Worm (Caenorhabditis elegans) whole organism, L3 larva: ENCODE results near the gene ZK673.1.

Source experiments
- R02D3.7 ChIP-seq: fragments of 150-350 bp; optimal IDR thresholded peaks from 2 replicates; lab custom pipeline; 2014; ENCODE audit warnings: missing biosample characterization, missing genetic modification characterization
- ZK546.5 ChIP-seq: sonication (generic microtip); optimal IDR thresholded peaks from 2 replicates; lab custom pipeline; 2017; ENCODE audit warnings: missing biosample characterization, missing genetic modification characterization
- aly-2 ChIP-seq: fragments of 150-350 bp; optimal IDR thresholded peaks from 2 replicates; lab custom pipeline; 2014; ENCODE audit warnings: missing biosample characterization, missing genetic modification characterization
- ama-1 ChIP-seq: fragments of 150-350 bp; optimal IDR thresholded peaks from 2 replicates; lab custom pipeline; 2018
- ceh-16 ChIP-seq: sonication (generic microtip); optimal IDR thresholded peaks from 2 replicates; lab custom pipeline; 2017; ENCODE audit warnings: missing biosample characterization, missing genetic modification characterization
- ceh-28 ChIP-seq: fragments of 150-350 bp; optimal IDR thresholded peaks from 2 replicates; lab custom pipeline; 2014; ENCODE audit warnings: missing biosample characterization, missing genetic modification reagents, missing genetic modification characterization
- ceh-9 ChIP-seq: sonication (generic microtip); optimal IDR thresholded peaks from 2 replicates; lab custom pipeline; 2018; ENCODE audit warnings: missing biosample characterization, missing genetic modification characterization
- egl-27 ChIP-seq: sonication (generic microtip); optimal IDR thresholded peaks from 4 replicates; lab custom pipeline; 2017; ENCODE audit warnings: missing biosample characterization, missing genetic modification reagents, missing genetic modification characterization
- egl-5 ChIP-seq: fragments of 150-350 bp; optimal IDR thresholded peaks from 2 replicates; lab custom pipeline; 2017; ENCODE audit warnings: missing biosample characterization, missing genetic modification reagents, missing genetic modification characterization, inconsistent platforms
- elt-1 ChIP-seq: fragments of 150-350 bp; optimal IDR thresholded peaks from 2 replicates; lab custom pipeline; 2014; ENCODE audit warnings: missing biosample characterization, missing genetic modification characterization
- elt-2 ChIP-seq: sonication (generic microtip); optimal IDR thresholded peaks from 2 replicates; lab custom pipeline; 2016; ENCODE audit warnings: missing genetic modification reagents, mild to moderate bottlenecking, missing genetic modification characterization, missing compliant biosample characterization
- elt-3 ChIP-seq, 3 experiments: fragments of 150-350 bp in 1 of 3; sonication (generic microtip) in 2 of 3; optimal IDR thresholded peaks; 2 replicates in 2 of 3; 4 replicates in 1 of 3; lab custom pipeline; 2014 to 2017; ENCODE audit warnings: missing biosample characterization in 3 of 3, missing genetic modification characterization in 3 of 3
- eor-1 ChIP-seq, 2 experiments: fragments of 150-350 bp; optimal IDR thresholded peaks; 2 replicates each; lab custom pipeline; 2014 to 2018; ENCODE audit warnings: missing biosample characterization in 2 of 2, missing genetic modification characterization in 2 of 2
- fkh-10 ChIP-seq: sonication (generic microtip); optimal IDR thresholded peaks from 2 replicates; lab custom pipeline; 2017; ENCODE audit warnings: missing biosample characterization, missing genetic modification reagents, missing genetic modification characterization
- fkh-2 ChIP-seq: fragments of 150-350 bp; optimal IDR thresholded peaks from 2 replicates; lab custom pipeline; 2014; ENCODE audit warnings: missing biosample characterization, missing genetic modification reagents, missing genetic modification characterization
- fos-1 ChIP-seq: fragments of 150-350 bp; optimal IDR thresholded peaks from 2 replicates; lab custom pipeline; 2014; ENCODE audit warnings: missing biosample characterization, missing genetic modification characterization
- hmg-11 ChIP-seq: sonication (generic microtip); optimal IDR thresholded peaks from 2 replicates; lab custom pipeline; 2016; ENCODE audit warnings: missing genetic modification characterization, missing compliant biosample characterization
- lin-15B ChIP-seq: fragments of 150-350 bp; optimal IDR thresholded peaks from 2 replicates; lab custom pipeline; 2014; ENCODE audit warnings: missing biosample characterization, missing genetic modification characterization
- lin-39 ChIP-seq: fragments of 150-350 bp; optimal IDR thresholded peaks from 2 replicates; lab custom pipeline; 2018; ENCODE audit warnings: missing biosample characterization, missing genetic modification reagents, missing genetic modification characterization
- lsy-12 ChIP-seq: sonication (generic microtip); optimal IDR thresholded peaks from 2 replicates; lab custom pipeline; 2016; ENCODE audit warnings: mild to moderate bottlenecking, missing genetic modification characterization, missing compliant biosample characterization
- mdl-1 ChIP-seq: fragments of 150-350 bp; optimal IDR thresholded peaks from 2 replicates; lab custom pipeline; 2014; ENCODE audit warnings: missing biosample characterization, missing genetic modification characterization
- mml-1 ChIP-seq: fragments of 150-350 bp; sonication (generic microtip); optimal IDR thresholded peaks from 3 replicates; lab custom pipeline; 2014; ENCODE audit warnings: missing biosample characterization, missing genetic modification characterization
- nfya-1 ChIP-seq: sonication (generic microtip); optimal IDR thresholded peaks from 2 replicates; lab custom pipeline; 2017; ENCODE audit warnings: missing genetic modification characterization, mild to moderate bottlenecking, missing compliant biosample characterization, antibody characterized with exemption, moderate library complexity; ENCODE audit not compliant: insufficient read depth
- nhr-11 ChIP-seq: fragments of 150-350 bp; optimal IDR thresholded peaks from 2 replicates; lab custom pipeline; 2014; ENCODE audit warnings: missing biosample characterization, missing genetic modification characterization
- nhr-12 ChIP-seq: fragments of 150-350 bp; optimal IDR thresholded peaks from 2 replicates; lab custom pipeline; 2014; ENCODE audit warnings: missing biosample characterization, missing genetic modification characterization
- nhr-23 ChIP-seq: fragments of 150-350 bp; optimal IDR thresholded peaks from 2 replicates; lab custom pipeline; 2014; ENCODE audit warnings: missing biosample characterization, missing genetic modification reagents, missing genetic modification characterization
- nhr-25 ChIP-seq: sonication (generic microtip); optimal IDR thresholded peaks from 2 replicates; lab custom pipeline; 2017; ENCODE audit warnings: missing biosample characterization, missing genetic modification characterization
- nhr-28 ChIP-seq: fragments of 150-350 bp; optimal IDR thresholded peaks from 2 replicates; lab custom pipeline; 2014; ENCODE audit warnings: missing biosample characterization, missing genetic modification characterization
- nhr-43 ChIP-seq: sonication (generic microtip); optimal IDR thresholded peaks from 2 replicates; lab custom pipeline; 2016; ENCODE audit warnings: mild to moderate bottlenecking, missing genetic modification characterization, missing compliant biosample characterization; ENCODE audit not compliant: poor library complexity, severe bottlenecking
- nhr-67 ChIP-seq: fragments of 150-350 bp; optimal IDR thresholded peaks from 2 replicates; lab custom pipeline; 2014; ENCODE audit warnings: missing biosample characterization, missing genetic modification characterization
- nhr-76 ChIP-seq: fragments of 150-350 bp; sonication (generic microtip); optimal IDR thresholded peaks from 5 replicates; lab custom pipeline; 2014; ENCODE audit warnings: missing biosample characterization, missing genetic modification characterization
- nhr-77 ChIP-seq: fragments of 150-350 bp; optimal IDR thresholded peaks from 2 replicates; lab custom pipeline; 2014; ENCODE audit warnings: missing biosample characterization, missing genetic modification characterization
- pha-4 ChIP-seq: fragments of 150-350 bp; optimal IDR thresholded peaks from 2 replicates; lab custom pipeline; 2014; ENCODE audit warnings: missing biosample characterization, missing genetic modification reagents, missing genetic modification characterization
- pqm-1 ChIP-seq: fragments of 150-350 bp; optimal IDR thresholded peaks from 2 replicates; lab custom pipeline; 2017; ENCODE audit warnings: missing biosample characterization, missing genetic modification characterization, inconsistent platforms
- sea-2 ChIP-seq: fragments of 150-350 bp; sonication (generic microtip); optimal IDR thresholded peaks from 4 replicates; lab custom pipeline; 2014; ENCODE audit warnings: missing biosample characterization, missing genetic modification reagents, missing genetic modification characterization
- skn-1 ChIP-seq: fragments of 150-350 bp; optimal IDR thresholded peaks from 2 replicates; lab custom pipeline; 2014; ENCODE audit warnings: missing biosample characterization, missing genetic modification characterization
- snpc-4 ChIP-seq: fragments of 150-350 bp; optimal IDR thresholded peaks from 2 replicates; lab custom pipeline; 2014; ENCODE audit warnings: missing biosample characterization, missing genetic modification characterization
- tbx-2 ChIP-seq: sonication (generic microtip); optimal IDR thresholded peaks from 2 replicates; lab custom pipeline; 2016; ENCODE audit warnings: mild to moderate bottlenecking, missing genetic modification characterization, missing compliant biosample characterization
- unc-39 ChIP-seq: sonication (generic microtip); optimal IDR thresholded peaks from 4 replicates; lab custom pipeline; 2017; ENCODE audit warnings: missing biosample characterization, missing genetic modification characterization
- unc-62 ChIP-seq: fragments of 150-350 bp; sonication (generic microtip); optimal IDR thresholded peaks from 4 replicates; lab custom pipeline; 2014; ENCODE audit warnings: missing biosample characterization, missing genetic modification reagents, missing genetic modification characterization
- zag-1 ChIP-seq: fragments of 150-350 bp; optimal IDR thresholded peaks from 2 replicates; lab custom pipeline; 2014; ENCODE audit warnings: missing biosample characterization, missing genetic modification characterization
- ztf-11 ChIP-seq: fragments of 150-350 bp; optimal IDR thresholded peaks from 2 replicates; lab custom pipeline; 2014; ENCODE audit warnings: missing biosample characterization, missing genetic modification characterization
- ztf-4 ChIP-seq: fragments of 150-350 bp; optimal IDR thresholded peaks from 2 replicates; lab custom pipeline; 2014; ENCODE audit warnings: missing biosample characterization, missing genetic modification characterization

ZK673.1 gene

DNA sequence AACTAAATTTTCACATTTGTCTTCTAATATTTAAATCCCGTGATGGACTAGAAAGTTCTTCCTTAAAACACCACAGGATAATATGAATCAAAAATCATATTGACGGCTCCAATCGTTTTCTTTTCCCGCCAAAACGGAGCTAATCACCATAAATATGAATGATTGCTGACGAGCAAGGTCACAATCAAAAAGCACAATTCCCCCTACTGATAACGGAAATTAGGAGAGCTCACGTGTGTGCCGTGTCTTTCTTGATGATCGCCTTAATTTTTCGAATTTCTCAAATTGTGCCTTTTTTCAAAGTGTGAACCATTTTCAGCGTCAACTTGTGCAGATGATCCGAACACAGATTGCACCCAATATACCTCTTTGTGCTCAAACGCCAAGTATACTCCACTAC, 952 bp downstream of the ZK673.1 start:
- TF ChIP-seq unc-62 (GFP tag; lab: Kevin White, UChicago) (no peak), elt-2 (peak; percentile 83), pqm-1 (tag; lab: Kevin White, UChicago) (peak; percentile 72)
- TF ChIP-seq, all 47 proteins: peak for 2

DNA sequence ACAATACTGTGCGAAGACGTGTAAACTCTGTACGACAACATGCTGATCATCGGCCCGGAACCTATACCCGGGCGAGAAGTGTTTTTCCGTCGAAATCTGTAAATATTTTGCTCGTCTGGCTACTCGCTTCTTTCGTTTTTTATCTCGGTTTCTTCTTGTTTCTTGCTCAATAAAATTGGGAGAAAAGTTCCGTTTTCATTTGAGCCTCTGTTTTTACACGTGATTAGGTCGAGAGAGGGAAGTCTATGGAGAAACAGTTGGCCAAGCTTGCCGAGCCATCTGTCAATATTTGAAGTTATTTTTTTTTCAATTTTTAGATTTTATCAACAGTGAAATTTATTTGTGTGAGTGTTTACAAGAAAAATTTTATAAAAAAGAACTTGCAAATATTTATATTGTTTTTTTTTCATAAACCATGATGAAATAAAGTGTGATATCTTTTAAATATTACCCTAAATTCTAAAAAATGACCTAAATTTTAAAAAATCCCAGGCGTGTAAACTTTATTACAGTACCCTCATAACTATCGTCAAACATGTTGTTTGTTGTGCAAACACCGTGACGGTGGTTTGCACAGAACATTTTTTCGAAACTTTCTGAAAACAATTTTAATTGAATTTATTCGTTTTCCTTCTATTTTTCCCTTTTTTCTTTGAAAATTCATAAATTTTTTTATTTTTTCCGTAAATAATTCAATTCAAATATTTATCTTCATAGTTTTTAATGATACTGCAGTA, 2.2 kb downstream of the ZK673.1 start:
- TF ChIP-seq pha-4 (peak; percentile 83), nfya-1 (tag; lab: Kevin White, UChicago) (no peak), nhr-43 (tag; lab: Kevin White, UChicago) (no peak), ama-1 (lab: Kevin White, UChicago) (no peak), lin-15B (peak; percentile 1), egl-5 (tag; lab: Kevin White, UChicago) (peak; percentile 14), hmg-11 (no peak)

DNA sequence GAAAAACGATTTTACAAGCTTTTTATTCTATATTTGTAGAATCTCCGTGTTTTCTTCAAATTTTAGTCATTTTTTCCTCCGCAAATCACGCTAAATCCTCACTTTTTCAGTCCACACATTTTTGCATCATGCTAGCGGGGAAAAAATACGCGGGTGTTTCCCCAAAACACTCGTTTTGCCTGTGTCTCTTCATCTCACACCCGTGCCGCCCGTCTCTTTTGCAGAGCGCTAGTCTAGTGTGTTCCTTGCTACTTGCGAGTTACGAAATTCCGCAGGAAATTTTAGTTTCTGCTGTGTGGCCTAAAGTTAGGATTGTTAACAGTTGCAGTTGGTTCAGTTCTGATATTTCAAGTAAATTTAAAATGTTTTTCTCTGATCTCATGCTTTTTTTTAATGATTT, 2.8 kb downstream of the ZK673.1 start:
- TF ChIP-seq lsy-12 (tag; lab: Kevin White, UChicago) (no peak), fkh-2 (tag; lab: Kevin White, UChicago) (no peak), fkh-10 (GFP tag; lab: Kevin White, UChicago) (peak; percentile 1), aly-2 (tag; lab: Kevin White, UChicago) (no peak), pqm-1 (tag; lab: Kevin White, UChicago) (no peak), zag-1 (tag; lab: Kevin White, UChicago) (no peak), ama-1 (lab: Kevin White, UChicago) (peak; percentile 1), nhr-77 (tag; lab: Kevin White, UChicago) (no peak), lin-39 (tag; lab: Kevin White, UChicago) (no peak), nhr-11 (no peak), fos-1 (no peak), pha-4 (no peak), ceh-9 (no peak), ZK546.5 (tag; lab: Kevin White, UChicago) (no peak), snpc-4 (no peak), ztf-11 (tag; lab: Kevin White, UChicago) (no peak), hmg-11 (no peak), elt-3 (tag; optimal IDR thresholded peaks at IDR 0.05; lab: Kevin White, UChicago) (no peak), eor-1 (tag; optimal IDR thresholded peaks at IDR 0.05; lab: Kevin White, UChicago) (no peak), elt-1 (tag; lab: Kevin White, UChicago) (no peak), ceh-16 (tag; lab: Kevin White, UChicago) (no peak), egl-27 (tag; lab: Kevin White, UChicago) (no peak), nhr-76 (tag; lab: Kevin White, UChicago) (no peak), nfya-1 (tag; lab: Kevin White, UChicago) (peak; percentile 25), R02D3.7 (tag; lab: Kevin White, UChicago) (no peak), elt-2 (no peak), skn-1 (tag; lab: Kevin White, UChicago) (no peak), nhr-12 (tag; lab: Kevin White, UChicago) (no peak), tbx-2 (tag; lab: Kevin White, UChicago) (no peak), nhr-23 (tag; lab: Kevin White, UChicago) (no peak), ztf-4 (no peak), nhr-25 (tag; lab: Kevin White, UChicago) (peak; percentile 27), unc-39 (tag; lab: Kevin White, UChicago) (no peak), lin-15B (peak; percentile 30), egl-5 (tag; lab: Kevin White, UChicago) (no peak)

DNA sequence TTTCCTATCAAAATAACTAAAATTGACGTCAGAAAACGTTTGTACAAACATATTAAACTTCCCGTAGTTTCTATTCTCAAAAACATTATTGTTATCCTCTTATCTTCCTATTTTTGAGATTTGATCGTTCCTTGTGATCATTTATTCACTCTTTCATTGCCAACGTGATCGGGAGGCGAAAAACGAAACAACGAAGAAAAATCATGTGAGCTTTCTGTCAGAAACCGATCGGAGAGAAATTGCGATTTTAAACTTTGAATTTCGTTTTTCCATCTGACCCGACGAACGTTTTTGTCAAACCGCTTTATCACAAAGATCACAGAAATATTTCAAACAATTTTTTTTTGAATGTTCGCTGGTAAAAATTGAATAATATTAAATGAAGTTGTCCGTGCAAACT, 3.4 kb downstream of the ZK673.1 start:
- TF ChIP-seq fkh-10 (GFP tag; lab: Kevin White, UChicago), result no peak
- peak; percentile 12 for TF ChIP-seq snpc-4
- TF ChIP-seq skn-1 (tag; lab: Kevin White, UChicago), result no peak
- no peak for TF ChIP-seq lin-15B
- TF ChIP-seq unc-39 (tag; lab: Kevin White, UChicago), result no peak
- peak; percentile 48 for TF ChIP-seq elt-1 (tag; lab: Kevin White, UChicago)
- no peak for TF ChIP-seq egl-5 (tag; lab: Kevin White, UChicago)
- no peak for TF ChIP-seq ceh-28 (tag; lab: Kevin White, UChicago)
- TF ChIP-seq mml-1 (tag; lab: Kevin White, UChicago), result no peak
- peak; percentile 10 for TF ChIP-seq nhr-43 (tag; lab: Kevin White, UChicago)
- TF ChIP-seq pqm-1 (tag; lab: Kevin White, UChicago), result peak; percentile 58
- peak; percentile 68 for TF ChIP-seq elt-2
- peak; percentile 15 for TF ChIP-seq nfya-1 (tag; lab: Kevin White, UChicago)
- TF ChIP-seq aly-2 (tag; lab: Kevin White, UChicago), result no peak
- no peak for TF ChIP-seq elt-3 (tag; optimal IDR thresholded peaks at IDR 0.05; lab: Kevin White, UChicago)
- TF ChIP-seq nhr-12 (tag; lab: Kevin White, UChicago), result no peak
- no peak for TF ChIP-seq hmg-11
- TF ChIP-seq lin-39 (tag; lab: Kevin White, UChicago), result no peak
- peak; percentile 8 for TF ChIP-seq pha-4
- no peak for TF ChIP-seq mdl-1 (tag; lab: Kevin White, UChicago)
- TF ChIP-seq lsy-12 (tag; lab: Kevin White, UChicago), result no peak
- TF ChIP-seq nhr-28 (tag; lab: Kevin White, UChicago), result no peak
- no peak for TF ChIP-seq sea-2
- TF ChIP-seq nhr-76 (tag; lab: Kevin White, UChicago), result no peak
- no peak for TF ChIP-seq zag-1 (tag; lab: Kevin White, UChicago)
- no peak for TF ChIP-seq nhr-67
- TF ChIP-seq ceh-16 (tag; lab: Kevin White, UChicago), result no peak
- TF ChIP-seq nhr-25 (tag; lab: Kevin White, UChicago), result no peak
